Worm (Caenorhabditis elegans) whole organism, L3 larva: Measurements from ENCODE around the gene F56H9.6.

Source experiments
- R02D3.7 ChIP-seq: fragments of 150-350 bp; optimal IDR thresholded peaks from 2 replicates; lab custom pipeline; 2014; ENCODE audit warnings: missing biosample characterization, missing genetic modification characterization
- ama-1 ChIP-seq: fragments of 150-350 bp; optimal IDR thresholded peaks from 2 replicates; lab custom pipeline; 2018
- ceh-82 ChIP-seq: fragments of 150-350 bp; optimal IDR thresholded peaks from 2 replicates; lab custom pipeline; 2014; ENCODE audit warnings: missing biosample characterization, missing genetic modification characterization
- elt-2 ChIP-seq: sonication (generic microtip); optimal IDR thresholded peaks from 2 replicates; lab custom pipeline; 2016; ENCODE audit warnings: missing genetic modification reagents, mild to moderate bottlenecking, missing genetic modification characterization, missing compliant biosample characterization
- lin-15B ChIP-seq: fragments of 150-350 bp; optimal IDR thresholded peaks from 2 replicates; lab custom pipeline; 2014; ENCODE audit warnings: missing biosample characterization, missing genetic modification characterization
- lin-39 ChIP-seq: fragments of 150-350 bp; optimal IDR thresholded peaks from 2 replicates; lab custom pipeline; 2018; ENCODE audit warnings: missing biosample characterization, missing genetic modification reagents, missing genetic modification characterization
- mml-1 ChIP-seq: fragments of 150-350 bp; sonication (generic microtip); optimal IDR thresholded peaks from 3 replicates; lab custom pipeline; 2014; ENCODE audit warnings: missing biosample characterization, missing genetic modification characterization
- nhr-23 ChIP-seq: fragments of 150-350 bp; optimal IDR thresholded peaks from 2 replicates; lab custom pipeline; 2014; ENCODE audit warnings: missing biosample characterization, missing genetic modification reagents, missing genetic modification characterization
- nhr-25 ChIP-seq: sonication (generic microtip); optimal IDR thresholded peaks from 2 replicates; lab custom pipeline; 2017; ENCODE audit warnings: missing biosample characterization, missing genetic modification characterization
- pha-4 ChIP-seq: fragments of 150-350 bp; optimal IDR thresholded peaks from 2 replicates; lab custom pipeline; 2014; ENCODE audit warnings: missing biosample characterization, missing genetic modification reagents, missing genetic modification characterization
- skn-1 ChIP-seq: fragments of 150-350 bp; optimal IDR thresholded peaks from 2 replicates; lab custom pipeline; 2014; ENCODE audit warnings: missing biosample characterization, missing genetic modification characterization
- snpc-4 ChIP-seq: fragments of 150-350 bp; optimal IDR thresholded peaks from 2 replicates; lab custom pipeline; 2014; ENCODE audit warnings: missing biosample characterization, missing genetic modification characterization

- TF ChIP-seq lin-39 (tag; lab: Kevin White, UChicago) (no peak), elt-2 (no peak), ceh-82 (tag; lab: Kevin White, UChicago) (no peak), ama-1 (lab: Kevin White, UChicago) (no peak), skn-1 (no peak), nhr-25 (peak; percentile 63), mml-1 (tag; lab: Kevin White, UChicago) (no peak), pha-4 (tag; lab: Kevin White, UChicago) (no peak), R02D3.7 (tag; lab: Kevin White, UChicago) (no peak), snpc-4 (no peak), nhr-23 (no peak), lin-15B (tag; lab: Kevin White, UChicago) (no peak)
Observed at ce11 chrV:12636248-12636647, 6.6 kb upstream of the F56H9.6 start.
